Fruit fly (Drosophila melanogaster) Kc167 (cell line): ENCODE measurements around the gene Snx1.

Source experiments
- Myc ChIP-seq: fragments of >200 bp; optimal IDR thresholded peaks from 2 replicates; lab custom pipeline; 2017; ENCODE audit warnings: missing external identifiers
- Sin3A ChIP-seq: fragments of >200 bp; optimal IDR thresholded peaks from 2 replicates; lab custom pipeline; 2018; ENCODE audit warnings: missing external identifiers

dm6 chr2L:3452286-3452685 is 2.8 kb downstream of the Snx1 start, which contains the start of gene CG12795:
- TF ChIP-seq Sin3A: no peak
- TF ChIP-seq Myc (lab: Kevin White, UChicago): no peak
